Fruit fly (Drosophila melanogaster) whole organism, embryonic: ENCODE measurements around the gene CG13676.
A peak's percentile ranks its signal among the peaks of the same experiment; 100 is the strongest.

ENCODE experiments used
- Abd-B ChIP-seq: fragments of 200-800 bp; sonication (Bioruptor generic); optimal IDR thresholded peaks from 2 replicates; lab custom pipeline; 2018; ENCODE audit warnings: missing biosample characterization, mild to moderate bottlenecking, missing genetic modification characterization, moderate library complexity
- Bteb2 ChIP-seq: fragments of 200-800 bp; sonication (Bioruptor generic); optimal IDR thresholded peaks from 2 replicates; lab custom pipeline; 2016; ENCODE audit warnings: missing biosample characterization, missing genetic modification characterization
- CG10565 ChIP-seq: fragments of 200-800 bp; sonication (Bioruptor generic); optimal IDR thresholded peaks from 3 replicates; lab custom pipeline; 2016; ENCODE audit warnings: missing biosample characterization, mild to moderate bottlenecking, missing genetic modification characterization
- CG10959 ChIP-seq: fragments of 200-800 bp; sonication (Bioruptor generic); IDR thresholded peaks from 2 replicates; pipeline ENCODE4 v1.3.6; 2022; ENCODE audit warnings: missing biosample characterization, missing genetic modification characterization
- CG11456 ChIP-seq: fragments of 200-800 bp; sonication (Bioruptor generic); IDR thresholded peaks from 3 replicates; pipeline ENCODE4 v1.3.6; 2022; ENCODE audit warnings: missing biosample characterization, missing genetic modification characterization
- CG12071 ChIP-seq: fragments of 200-800 bp; sonication (Bioruptor generic); optimal IDR thresholded peaks from 3 replicates; lab custom pipeline; 2018; ENCODE audit warnings: missing biosample characterization, mild to moderate bottlenecking, missing genetic modification characterization
- CG12659 ChIP-seq: fragments of 200-800 bp; sonication (Bioruptor generic); optimal IDR thresholded peaks from 3 replicates; lab custom pipeline; 2017; ENCODE audit warnings: mild to moderate bottlenecking, missing biosample characterization, missing genetic modification reagents, missing genetic modification characterization
- CG12942 ChIP-seq: fragments of 200-800 bp; sonication (Bioruptor generic); optimal IDR thresholded peaks from 3 replicates; lab custom pipeline; 2016; ENCODE audit warnings: missing biosample characterization, missing genetic modification characterization
- CG14050 ChIP-seq: fragments of 200-800 bp; sonication (Bioruptor generic); IDR thresholded peaks from 3 replicates; pipeline ENCODE4 v1.3.6; 2022; ENCODE audit warnings: missing biosample characterization, missing genetic modification characterization
- CG14441 ChIP-seq: fragments of 200-800 bp; sonication (Bioruptor generic); IDR thresholded peaks from 2 replicates; pipeline ENCODE4 v1.3.6; 2022; ENCODE audit warnings: missing biosample characterization, missing genetic modification characterization
- CG15011 ChIP-seq: fragments of 200-800 bp; sonication (Bioruptor generic); optimal IDR thresholded peaks from 3 replicates; lab custom pipeline; 2018; ENCODE audit warnings: missing biosample characterization, mild to moderate bottlenecking, missing genetic modification characterization
- CG15696 ChIP-seq: fragments of 200-800 bp; sonication (Bioruptor generic); optimal IDR thresholded peaks from 2 replicates; lab custom pipeline; 2019; ENCODE audit warnings: missing biosample characterization, mild to moderate bottlenecking, missing genetic modification characterization, moderate library complexity
- CG17385 ChIP-seq: fragments of 200-800 bp; sonication (Bioruptor generic); optimal IDR thresholded peaks from 3 replicates; lab custom pipeline; 2018; ENCODE audit warnings: missing biosample characterization, mild to moderate bottlenecking, missing genetic modification characterization
- CG17802 ChIP-seq: fragments of 200-800 bp; sonication (Bioruptor generic); optimal IDR thresholded peaks from 2 replicates; lab custom pipeline; 2018; ENCODE audit warnings: missing biosample characterization, mild to moderate bottlenecking, missing genetic modification characterization, moderate library complexity
- CG18011 ChIP-seq: fragments of 200-800 bp; sonication (Bioruptor generic); optimal IDR thresholded peaks from 2 replicates; lab custom pipeline; 2017; ENCODE audit warnings: missing biosample characterization, missing genetic modification characterization, mild to moderate bottlenecking, moderate library complexity, missing genotype
- CG18599 ChIP-seq: fragments of 200-800 bp; sonication (Bioruptor generic); optimal IDR thresholded peaks from 3 replicates; lab custom pipeline; 2017; ENCODE audit warnings: missing biosample characterization, missing genetic modification characterization, mild to moderate bottlenecking, moderate library complexity, missing genetic modification reagents
- CG2202 ChIP-seq: fragments of 200-800 bp; sonication (Bioruptor generic); optimal IDR thresholded peaks from 2 replicates; lab custom pipeline; 2018; ENCODE audit warnings: missing biosample characterization, mild to moderate bottlenecking, missing genetic modification characterization
- CG2678 ChIP-seq: fragments of 200-800 bp; sonication (Bioruptor generic); optimal IDR thresholded peaks from 3 replicates; lab custom pipeline; 2019; ENCODE audit warnings: missing biosample characterization, mild to moderate bottlenecking, missing genetic modification characterization, moderate library complexity
- CG2889 ChIP-seq: fragments of 200-800 bp; sonication (Bioruptor generic); IDR thresholded peaks from 3 replicates; pipeline ENCODE4 v1.3.6; 2022; ENCODE audit warnings: missing biosample characterization, missing genetic modification characterization
- CG3163 ChIP-seq: fragments of 200-800 bp; sonication (Bioruptor generic); optimal IDR thresholded peaks from 3 replicates; lab custom pipeline; 2016; ENCODE audit warnings: missing biosample characterization, missing genetic modification characterization
- CG3407 ChIP-seq: fragments of 200-800 bp; sonication (Bioruptor generic); optimal IDR thresholded peaks from 2 replicates; lab custom pipeline; 2018; ENCODE audit warnings: missing biosample characterization, mild to moderate bottlenecking, missing genetic modification characterization
- CG3847 ChIP-seq: fragments of 200-800 bp; sonication (Bioruptor generic); IDR thresholded peaks from 2 replicates; pipeline ENCODE4 v1.3.6; 2022; ENCODE audit warnings: missing biosample characterization, missing genetic modification characterization
- CG42726 ChIP-seq: fragments of 200-800 bp; sonication (Bioruptor generic); IDR thresholded peaks from 2 replicates; pipeline ENCODE4 v1.3.6; 2022; ENCODE audit warnings: missing biosample characterization, missing genetic modification characterization; ENCODE audit not compliant: partially characterized antibody
- CG4404 ChIP-seq: fragments of 200-800 bp; sonication (Bioruptor generic); IDR thresholded peaks from 2 replicates; pipeline ENCODE4 v1.3.6; 2022; ENCODE audit warnings: missing biosample characterization, missing genetic modification characterization
- CG4820 ChIP-seq: fragments of 200-800 bp; sonication (Bioruptor generic); optimal IDR thresholded peaks from 3 replicates; lab custom pipeline; 2016; ENCODE audit warnings: missing biosample characterization, missing genetic modification characterization
- CG6765 ChIP-seq: fragments of 200-800 bp; sonication (Bioruptor generic); optimal IDR thresholded peaks from 3 replicates; lab custom pipeline; 2017; ENCODE audit warnings: missing biosample characterization, mild to moderate bottlenecking, missing genetic modification characterization
- CG8388 ChIP-seq: fragments of 200-800 bp; sonication (Bioruptor generic); optimal IDR thresholded peaks from 2 replicates; lab custom pipeline; 2019; ENCODE audit warnings: missing biosample characterization, mild to moderate bottlenecking, missing genetic modification characterization, moderate library complexity
- CG9797 ChIP-seq: fragments of 200-800 bp; sonication (Bioruptor generic); optimal IDR thresholded peaks from 3 replicates; lab custom pipeline; 2018; ENCODE audit warnings: missing biosample characterization, mild to moderate bottlenecking, missing genetic modification characterization
- CG9817 ChIP-seq: fragments of 200-800 bp; sonication (Bioruptor generic); optimal IDR thresholded peaks from 2 replicates; lab custom pipeline; 2018; ENCODE audit warnings: missing biosample characterization, mild to moderate bottlenecking, missing genetic modification characterization, moderate library complexity
- D19A ChIP-seq: fragments of 200-800 bp; optimal IDR thresholded peaks from 3 replicates; lab custom pipeline; 2019; ENCODE audit warnings: missing biosample characterization, mild to moderate bottlenecking, missing genetic modification characterization, moderate library complexity
- Dek ChIP-seq: fragments of 200-800 bp; sonication (Bioruptor generic); optimal IDR thresholded peaks from 3 replicates; lab custom pipeline; 2019; ENCODE audit warnings: missing biosample characterization, mild to moderate bottlenecking, missing genetic modification characterization, moderate library complexity
- Dref ChIP-seq: fragments of 200-800 bp; sonication (Bioruptor generic); IDR thresholded peaks from 2 replicates; pipeline ENCODE4 v1.3.6; 2022; ENCODE audit warnings: missing biosample characterization, missing genetic modification characterization
- HHEX ChIP-seq: fragments of 200-800 bp; sonication (Bioruptor generic); optimal IDR thresholded peaks from 3 replicates; lab custom pipeline; 2017; ENCODE audit warnings: missing biosample characterization, mild to moderate bottlenecking, missing genetic modification characterization, missing genetic modification reagents
- HLHmδ ChIP-seq: fragments of 200-800 bp; sonication (Bioruptor generic); optimal IDR thresholded peaks from 2 replicates; lab custom pipeline; 2018; ENCODE audit warnings: missing biosample characterization, mild to moderate bottlenecking, missing genetic modification characterization, moderate library complexity
- Hsf ChIP-seq: fragments of 200-800 bp; sonication (Bioruptor generic); optimal IDR thresholded peaks from 3 replicates; lab custom pipeline; 2016; ENCODE audit warnings: missing biosample characterization, missing genetic modification characterization
- MBD-R2 ChIP-seq: fragments of 200-800 bp; sonication (Bioruptor generic); IDR thresholded peaks from 2 replicates; pipeline ENCODE4 v1.3.6; 2022; ENCODE audit warnings: missing biosample characterization, missing genetic modification characterization
- NfI ChIP-seq: fragments of 200-800 bp; sonication (Bioruptor generic); optimal IDR thresholded peaks from 3 replicates; lab custom pipeline; 2018; ENCODE audit warnings: missing biosample characterization, mild to moderate bottlenecking, missing genetic modification characterization, moderate library complexity
- Ssrp ChIP-seq: fragments of 200-800 bp; sonication (Bioruptor generic); optimal IDR thresholded peaks from 2 replicates; lab custom pipeline; 2018; ENCODE audit warnings: missing biosample characterization, mild to moderate bottlenecking, missing genetic modification characterization, moderate library complexity
- bab2 ChIP-seq: fragments of 200-800 bp; sonication (Bioruptor generic); optimal IDR thresholded peaks from 2 replicates; lab custom pipeline; 2016; ENCODE audit warnings: missing biosample characterization, missing genetic modification characterization
- ftz-f1 ChIP-seq: fragments of 200-800 bp; sonication (Bioruptor generic); optimal IDR thresholded peaks from 2 replicates; lab custom pipeline; 2016; ENCODE audit warnings: missing biosample characterization, missing genetic modification characterization
- jumu ChIP-seq: fragments of 200-800 bp; sonication (Bioruptor generic); optimal IDR thresholded peaks from 3 replicates; lab custom pipeline; 2016; ENCODE audit warnings: missing biosample characterization, missing genetic modification characterization
- ken ChIP-seq: fragments of 200-800 bp; sonication (Bioruptor generic); IDR thresholded peaks from 3 replicates; pipeline ENCODE4 v1.3.6; 2022; ENCODE audit warnings: missing biosample characterization, missing genetic modification characterization
- schlank ChIP-seq: fragments of 200-800 bp; sonication (Bioruptor generic); optimal IDR thresholded peaks from 2 replicates; lab custom pipeline; 2018; ENCODE audit warnings: missing biosample characterization, mild to moderate bottlenecking, missing genetic modification characterization
- slou ChIP-seq: fragments of 200-800 bp; sonication (Bioruptor generic); optimal IDR thresholded peaks from 3 replicates; lab custom pipeline; 2016; ENCODE audit warnings: missing biosample characterization, missing genetic modification characterization
- so ChIP-seq: fragments of 200-800 bp; sonication (Bioruptor generic); IDR thresholded peaks from 3 replicates; pipeline ENCODE4 v1.3.6; 2022; ENCODE audit warnings: missing biosample characterization, missing genetic modification characterization
- sqz ChIP-seq: fragments of 200-800 bp; sonication (Bioruptor generic); optimal IDR thresholded peaks from 3 replicates; lab custom pipeline; 2018; ENCODE audit warnings: missing biosample characterization, mild to moderate bottlenecking, missing genetic modification characterization
- tgo ChIP-seq: fragments of 200-800 bp; sonication (Bioruptor generic); IDR thresholded peaks from 3 replicates; pipeline ENCODE4 v1.3.6; 2022; ENCODE audit warnings: missing biosample characterization, missing genetic modification characterization
- trh ChIP-seq: fragments of 200-800 bp; sonication (Bioruptor generic); optimal IDR thresholded peaks from 2 replicates; lab custom pipeline; 2016; ENCODE audit warnings: missing biosample characterization, missing genetic modification characterization
- zf30C ChIP-seq: fragments of 200-800 bp; sonication (Bioruptor generic); optimal IDR thresholded peaks from 3 replicates; lab custom pipeline; 2018; ENCODE audit warnings: missing biosample characterization, mild to moderate bottlenecking, missing genetic modification characterization

Gene CG13676

DNA sequence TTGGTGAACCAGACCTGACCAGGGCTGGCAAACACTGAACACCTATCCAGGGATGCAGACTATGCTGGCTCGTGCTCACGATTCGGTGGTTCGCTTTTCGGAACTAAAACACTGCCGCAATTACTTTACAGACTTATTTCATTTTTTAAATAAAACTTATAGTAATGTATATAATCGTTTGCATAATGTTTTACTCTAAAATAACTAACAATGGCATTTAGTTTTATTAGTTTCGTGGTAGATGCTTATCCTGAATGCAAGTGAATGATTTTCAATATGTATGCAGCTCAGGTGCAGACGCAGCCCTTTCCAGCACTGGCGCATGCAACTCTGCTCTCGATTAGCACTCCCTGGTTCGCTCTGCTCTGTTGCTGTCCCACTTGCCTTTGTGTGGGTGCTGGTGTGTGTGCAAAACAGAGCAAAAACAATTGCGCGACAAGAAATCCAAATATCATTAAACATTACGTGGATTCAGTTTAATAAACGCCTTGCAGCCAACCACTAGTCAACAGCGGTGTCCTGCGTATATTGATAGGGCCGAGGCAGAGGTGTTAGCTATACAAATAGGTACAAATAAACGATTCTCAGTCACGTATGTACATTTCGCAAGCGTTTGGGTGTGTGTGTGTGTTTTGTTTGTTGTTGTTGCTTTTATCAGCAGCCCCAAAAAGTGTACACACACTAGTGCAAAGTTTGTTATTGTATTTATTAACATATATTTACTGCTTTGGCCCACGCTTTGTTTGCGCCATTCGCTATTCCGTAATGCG lies 35.2 kb upstream of the CG13676 start, which contains the start of the genes ERR and Atg18a (continued):
- TF ChIP-seq CG12942 (GFP tag; lab: Kevin White, UChicago): peak; percentile 81
- TF ChIP-seq CG42726 (GFP tag; lab: Robert Waterston, UW): peak; percentile 14; the same call in 1 of the 2 replicates
- TF ChIP-seq CG3407 (GFP tag; lab: Kevin White, UChicago): peak; percentile 28
- TF ChIP-seq CG12071: no peak
- TF ChIP-seq NfI (GFP tag; lab: Kevin White, UChicago): peak; percentile 87
- TF ChIP-seq CG10565 (GFP tag; lab: Kevin White, UChicago): no peak
- peak; percentile 24 for TF ChIP-seq CG2202 (tag; lab: Kevin White, UChicago)
- peak; percentile 31 for TF ChIP-seq CG17802 (tag; lab: Kevin White, UChicago)
- peak; percentile 91 for TF ChIP-seq Hsf (GFP tag; lab: Kevin White, UChicago)
- peak; percentile 93 for TF ChIP-seq CG3847
- TF ChIP-seq CG18599 (GFP tag; lab: Kevin White, UChicago): peak; percentile 79
- TF ChIP-seq jumu (GFP tag; lab: Kevin White, UChicago): peak; percentile 87
- TF ChIP-seq CG4820 (GFP tag; lab: Kevin White, UChicago): peak; percentile 78
- TF ChIP-seq D19A (tag; lab: Kevin White, UChicago): no peak
- peak; percentile 85 for TF ChIP-seq tgo
- peak; percentile 79 for TF ChIP-seq bab2 (GFP tag; lab: Kevin White, UChicago)
- TF ChIP-seq ken (GFP tag; lab: Robert Waterston, UW): peak; percentile 87
- peak; percentile 75 for TF ChIP-seq Bteb2 (GFP tag; lab: Kevin White, UChicago)
- TF ChIP-seq CG15011: peak; percentile 56
- peak; percentile 70 for TF ChIP-seq CG14050
- TF ChIP-seq CG9797: peak; percentile 50
- TF ChIP-seq CG6765 (GFP tag; lab: Kevin White, UChicago): no peak
- peak; percentile 90 for TF ChIP-seq CG14441 (GFP tag; lab: Robert Waterston, UW)
- peak; percentile 46 for TF ChIP-seq ftz-f1
- TF ChIP-seq CG12659 (GFP tag; lab: Kevin White, UChicago): peak; percentile 92
- no peak for TF ChIP-seq sqz (GFP tag; lab: Kevin White, UChicago)
- TF ChIP-seq CG2889: peak; percentile 77
- peak; percentile 76 for TF ChIP-seq MBD-R2 (GFP tag; lab: Robert Waterston, UW)
- TF ChIP-seq zf30C (GFP tag; lab: Kevin White, UChicago): no peak
- TF ChIP-seq slou (GFP tag; lab: Kevin White, UChicago): peak; percentile 87
- TF ChIP-seq CG18011: peak; percentile 70
- peak; percentile 71 for TF ChIP-seq CG8388
- no peak for TF ChIP-seq schlank (tag; lab: Kevin White, UChicago)
- peak; percentile 82 for TF ChIP-seq CG15696 (tag; lab: Kevin White, UChicago)
- 0 out of 3 replicates have a peak, but pooled peaks have one; percentile 66 for TF ChIP-seq so (GFP tag; lab: Robert Waterston, UW)
- TF ChIP-seq Ssrp: peak; percentile 88
- peak; percentile 90 for TF ChIP-seq CG11456 (GFP tag; lab: Robert Waterston, UW)
- peak; percentile 41; the same call in 1 of the 2 replicates for TF ChIP-seq CG10959 (GFP tag; lab: Robert Waterston, UW)
- peak; percentile 84 for TF ChIP-seq CG2678 (tag; lab: Kevin White, UChicago)
- no peak for TF ChIP-seq HLHmδ (GFP tag; lab: Kevin White, UChicago)
- peak; percentile 93 for TF ChIP-seq CG4404 (GFP tag; lab: Robert Waterston, UW)
- peak; percentile 11 for TF ChIP-seq HHEX (GFP tag; lab: Kevin White, UChicago)
- TF ChIP-seq CG9817 (tag; lab: Kevin White, UChicago): peak; percentile 91
- TF ChIP-seq trh (GFP tag; lab: Kevin White, UChicago): peak; percentile 24
- peak; percentile 48; the same call in 1 of the 2 replicates for TF ChIP-seq Dref (GFP tag; lab: Robert Waterston, UW)
- TF ChIP-seq CG17385 (GFP tag; lab: Kevin White, UChicago): peak; percentile 58
- TF ChIP-seq CG3163 (GFP tag; lab: Kevin White, UChicago): peak; percentile 54
- peak; percentile 92 for TF ChIP-seq Abd-B (GFP tag; lab: Kevin White, UChicago)
- TF ChIP-seq Dek (tag; lab: Kevin White, UChicago): peak; percentile 87
